Worm (Caenorhabditis elegans): ENCODE data around the gene sec-6.

DNA sequence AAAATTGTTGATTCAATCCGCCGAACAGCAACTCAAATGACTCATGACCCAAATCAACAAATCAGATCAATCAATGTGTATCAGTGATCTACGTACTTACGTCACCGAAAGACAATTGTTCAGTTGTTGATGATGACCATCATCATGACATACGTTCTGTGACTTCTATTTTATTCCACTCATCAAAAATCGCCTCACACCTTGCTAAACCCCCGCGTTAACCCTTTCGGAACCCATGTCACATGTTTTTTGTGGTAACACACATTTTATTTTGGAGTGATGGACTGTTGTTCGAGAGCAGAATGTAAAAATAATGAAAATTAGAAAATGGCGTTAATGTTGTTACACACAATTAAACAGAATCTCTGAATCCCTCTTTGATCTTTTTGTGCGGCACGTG lies 16.9 kb upstream of the sec-6 start:
- TF ChIP-seq him-1 (tag; optimal IDR thresholded peaks at IDR 0.05) (no peak), dao-5 (tag; optimal IDR thresholded peaks at IDR 0.05) (no peak)
